Fruit fly (Drosophila melanogaster) whole organism, prepupa: ENCODE results near the gene skd.

ENCODE experiments used
- Blimp-1 ChIP-seq: fragments of 200-800 bp; sonication (Bioruptor generic); optimal IDR thresholded peaks from 3 replicates; lab custom pipeline; 2017; ENCODE audit warnings: missing biosample characterization, missing genetic modification characterization, mild to moderate bottlenecking, moderate library complexity, missing genetic modification reagents
- CG10631 ChIP-seq: fragments of 200-800 bp; sonication (Bioruptor generic); optimal IDR thresholded peaks from 2 replicates; lab custom pipeline; 2016; ENCODE audit warnings: missing biosample characterization, missing genetic modification characterization
- CG10669 ChIP-seq: fragments of 200-800 bp; sonication (Bioruptor generic); optimal IDR thresholded peaks from 3 replicates; lab custom pipeline; 2018; ENCODE audit warnings: missing biosample characterization, mild to moderate bottlenecking, missing genetic modification characterization, moderate library complexity
- CG11294 ChIP-seq: fragments of 200-800 bp; sonication (Bioruptor generic); IDR thresholded peaks from 2 replicates; pipeline ENCODE4 v1.3.6; 2022; ENCODE audit warnings: missing biosample characterization, missing genetic modification characterization
- CG11902 ChIP-seq: fragments of 200-800 bp; sonication (Bioruptor generic); optimal IDR thresholded peaks from 3 replicates; lab custom pipeline; 2016; ENCODE audit warnings: missing biosample characterization, missing genetic modification characterization
- CG1621 ChIP-seq: fragments of 200-800 bp; sonication (Bioruptor generic); optimal IDR thresholded peaks from 3 replicates; lab custom pipeline; 2018; ENCODE audit warnings: missing biosample characterization, mild to moderate bottlenecking, missing genetic modification characterization
- CG3032 ChIP-seq: fragments of 200-800 bp; optimal IDR thresholded peaks from 2 replicates; lab custom pipeline; 2019; ENCODE audit warnings: missing biosample characterization, mild to moderate bottlenecking, missing genetic modification characterization, moderate library complexity
- CG32006 ChIP-seq: fragments of 200-800 bp; sonication (Bioruptor generic); optimal IDR thresholded peaks from 3 replicates; lab custom pipeline; 2017; ENCODE audit warnings: missing biosample characterization, mild to moderate bottlenecking, missing genetic modification characterization
- CG34406 ChIP-seq: fragments of 200-800 bp; sonication (Bioruptor generic); optimal IDR thresholded peaks from 3 replicates; lab custom pipeline; 2016; ENCODE audit warnings: missing biosample characterization, missing genetic modification characterization
- CG4318 ChIP-seq: fragments of 200-800 bp; sonication (Bioruptor generic); optimal IDR thresholded peaks from 3 replicates; lab custom pipeline; 2017; ENCODE audit warnings: missing biosample characterization, mild to moderate bottlenecking, missing genetic modification characterization
- CG6276 ChIP-seq: fragments of 200-800 bp; sonication (Bioruptor generic); optimal IDR thresholded peaks from 2 replicates; lab custom pipeline; 2017; ENCODE audit warnings: missing biosample characterization, mild to moderate bottlenecking, missing genetic modification characterization
- CG6792 ChIP-seq: fragments of 200-800 bp; sonication (Bioruptor generic); optimal IDR thresholded peaks from 3 replicates; lab custom pipeline; 2016; ENCODE audit warnings: missing biosample characterization, missing genetic modification characterization
- CG6808 ChIP-seq: fragments of 200-800 bp; sonication (Bioruptor generic); optimal IDR thresholded peaks from 3 replicates; lab custom pipeline; 2017; ENCODE audit warnings: missing biosample characterization, missing genetic modification characterization, mild to moderate bottlenecking, moderate library complexity, missing genetic modification reagents
- CG6854 ChIP-seq: fragments of 200-800 bp; sonication (Bioruptor generic); optimal IDR thresholded peaks from 2 replicates; lab custom pipeline; 2017; ENCODE audit warnings: missing biosample characterization, mild to moderate bottlenecking, missing genetic modification characterization
- CG7368 ChIP-seq: fragments of 200-800 bp; sonication (Bioruptor generic); optimal IDR thresholded peaks from 3 replicates; lab custom pipeline; 2016; ENCODE audit warnings: missing biosample characterization, missing genetic modification characterization
- CG8119 ChIP-seq: fragments of 200-800 bp; sonication (Bioruptor generic); IDR thresholded peaks from 3 replicates; pipeline ENCODE4 v1.3.6; 2022; ENCODE audit warnings: missing biosample characterization, missing genetic modification characterization
- CG8319 ChIP-seq: fragments of 200-800 bp; sonication (Bioruptor generic); optimal IDR thresholded peaks from 3 replicates; lab custom pipeline; 2016; ENCODE audit warnings: missing biosample characterization, missing genetic modification characterization
- CG8632 ChIP-seq: fragments of 200-800 bp; sonication (Bioruptor generic); optimal IDR thresholded peaks from 3 replicates; lab custom pipeline; 2016; ENCODE audit warnings: missing biosample characterization, missing genetic modification characterization
- CG9139 ChIP-seq: fragments of 200-800 bp; sonication (Bioruptor generic); optimal IDR thresholded peaks from 3 replicates; lab custom pipeline; 2017; ENCODE audit warnings: missing biosample characterization, mild to moderate bottlenecking, missing genetic modification characterization
- Eip78C ChIP-seq: fragments of 200-800 bp; sonication (Bioruptor generic); peaks from one replicate; lab custom pipeline; 2016; ENCODE audit warnings: missing biosample characterization, missing genetic modification characterization
- Eip93F ChIP-seq: fragments of 200-800 bp; sonication (Bioruptor generic); optimal IDR thresholded peaks from 2 replicates; lab custom pipeline; 2016; ENCODE audit warnings: missing biosample characterization, mild to moderate bottlenecking, missing genetic modification characterization
- Ets21C ChIP-seq: fragments of 200-800 bp; sonication (Bioruptor generic); optimal IDR thresholded peaks from 3 replicates; lab custom pipeline; 2016; ENCODE audit warnings: missing biosample characterization, missing genetic modification characterization
- Ets96B ChIP-seq: fragments of 200-800 bp; optimal IDR thresholded peaks from 2 replicates; lab custom pipeline; 2019; ENCODE audit warnings: missing biosample characterization, mild to moderate bottlenecking, missing genetic modification characterization, moderate library complexity
- Hr39 ChIP-seq: fragments of 200-800 bp; sonication (Bioruptor generic); optimal IDR thresholded peaks from 2 replicates; lab custom pipeline; 2016; ENCODE audit warnings: missing biosample characterization, missing genetic modification characterization
- Hr4 ChIP-seq: fragments of 200-800 bp; sonication (Bioruptor generic); optimal IDR thresholded peaks from 3 replicates; lab custom pipeline; 2016; ENCODE audit warnings: missing biosample characterization, missing genetic modification characterization
- Lpt ChIP-seq: fragments of 200-800 bp; sonication (Bioruptor generic); optimal IDR thresholded peaks from 3 replicates; lab custom pipeline; 2016; ENCODE audit warnings: missing biosample characterization, missing genetic modification characterization
- Met ChIP-seq: fragments of 200-800 bp; sonication (Bioruptor generic); optimal IDR thresholded peaks from 3 replicates; lab custom pipeline; 2016; ENCODE audit warnings: missing biosample characterization, missing genetic modification characterization
- OdsH ChIP-seq: fragments of 200-800 bp; sonication (Bioruptor generic); optimal IDR thresholded peaks from 3 replicates; lab custom pipeline; 2016; ENCODE audit warnings: missing biosample characterization, missing genetic modification characterization
- Smox ChIP-seq: fragments of 200-800 bp; sonication (Bioruptor generic); optimal IDR thresholded peaks from 3 replicates; lab custom pipeline; 2016; ENCODE audit warnings: missing biosample characterization, missing genetic modification characterization
- Sox102F ChIP-seq: fragments of 200-800 bp; sonication (Bioruptor generic); optimal IDR thresholded peaks from 2 replicates; lab custom pipeline; 2016; ENCODE audit warnings: missing biosample characterization, mild to moderate bottlenecking, missing genetic modification characterization
- Sox14 ChIP-seq: fragments of 200-800 bp; sonication (Bioruptor generic); optimal IDR thresholded peaks from 3 replicates; lab custom pipeline; 2016; ENCODE audit warnings: missing biosample characterization, missing genetic modification characterization
- Sox15 ChIP-seq: fragments of 200-800 bp; sonication (Bioruptor generic); optimal IDR thresholded peaks from 3 replicates; lab custom pipeline; 2016; ENCODE audit warnings: missing biosample characterization, missing genetic modification characterization
- achi ChIP-seq: fragments of 200-800 bp; sonication (Bioruptor generic); optimal IDR thresholded peaks from 3 replicates; lab custom pipeline; 2016; ENCODE audit warnings: missing biosample characterization, missing genetic modification characterization
- acj6 ChIP-seq: fragments of 200-800 bp; sonication (Bioruptor generic); optimal IDR thresholded peaks from 3 replicates; lab custom pipeline; 2016; ENCODE audit warnings: missing biosample characterization, missing genetic modification characterization
- dac ChIP-seq: fragments of 200-800 bp; sonication (Bioruptor generic); optimal IDR thresholded peaks from 2 replicates; lab custom pipeline; 2017; ENCODE audit warnings: missing biosample characterization, mild to moderate bottlenecking, missing genetic modification characterization
- eg ChIP-seq: fragments of 200-800 bp; sonication (Bioruptor generic); IDR thresholded peaks from 3 replicates; pipeline ENCODE4 v1.3.6; 2022; ENCODE audit warnings: missing biosample characterization, missing genetic modification characterization
- esn ChIP-seq: fragments of 200-800 bp; sonication (Bioruptor generic); optimal IDR thresholded peaks from 2 replicates; lab custom pipeline; 2016; ENCODE audit warnings: missing biosample characterization, mild to moderate bottlenecking, missing genetic modification characterization, moderate library complexity
- fd59A ChIP-seq: fragments of 200-800 bp; sonication (Bioruptor generic); optimal IDR thresholded peaks from 2 replicates; lab custom pipeline; 2017; ENCODE audit warnings: missing biosample characterization, mild to moderate bottlenecking, missing genetic modification characterization, missing genetic modification reagents
- fd85E ChIP-seq: fragments of 200-800 bp; sonication (Bioruptor generic); optimal IDR thresholded peaks from 3 replicates; lab custom pipeline; 2016; ENCODE audit warnings: missing biosample characterization, missing genetic modification characterization
- fkh ChIP-seq: fragments of 200-800 bp; sonication (Bioruptor generic); optimal IDR thresholded peaks from 3 replicates; lab custom pipeline; 2017; ENCODE audit warnings: missing biosample characterization, mild to moderate bottlenecking, missing genetic modification characterization, moderate library complexity
- lz ChIP-seq: fragments of 200-800 bp; sonication (Bioruptor generic); optimal IDR thresholded peaks from 3 replicates; lab custom pipeline; 2016; ENCODE audit warnings: missing biosample characterization, missing genetic modification characterization
- net ChIP-seq: fragments of 200-800 bp; sonication (Bioruptor generic); optimal IDR thresholded peaks from 3 replicates; lab custom pipeline; 2016; ENCODE audit warnings: missing biosample characterization, missing genetic modification characterization
- pdm3 ChIP-seq: fragments of 200-800 bp; sonication (Bioruptor generic); optimal IDR thresholded peaks from 3 replicates; lab custom pipeline; 2016; ENCODE audit warnings: missing biosample characterization, missing genetic modification characterization
- salr ChIP-seq, 2 experiments: fragments of 200-800 bp; sonication (Bioruptor generic); optimal IDR thresholded peaks; 3 replicates each; lab custom pipeline; 2016 to 2018; ENCODE audit warnings: missing biosample characterization in 2 of 2, missing genetic modification characterization in 2 of 2, mild to moderate bottlenecking in 1 of 2
- spab ChIP-seq: fragments of 200-800 bp; sonication (Bioruptor generic); optimal IDR thresholded peaks from 2 replicates; lab custom pipeline; 2017; ENCODE audit warnings: missing biosample characterization, mild to moderate bottlenecking, missing genetic modification characterization, missing genetic modification reagents
- ss ChIP-seq, 2 experiments: fragments of 200-800 bp; sonication (Bioruptor generic); optimal IDR thresholded peaks; 2 replicates in 1 of 2; 3 replicates in 1 of 2; lab custom pipeline; 2017 to 2018; ENCODE audit warnings: mild to moderate bottlenecking in 2 of 2, missing biosample characterization in 2 of 2, missing genetic modification characterization in 2 of 2, moderate library complexity in 1 of 2
- svp ChIP-seq: fragments of 200-800 bp; sonication (Bioruptor generic); peaks from one replicate; lab custom pipeline; 2016; ENCODE audit warnings: missing biosample characterization, missing genetic modification characterization
- topi ChIP-seq: fragments of 200-800 bp; sonication (Bioruptor generic); optimal IDR thresholded peaks from 3 replicates; lab custom pipeline; 2016; ENCODE audit warnings: missing biosample characterization, missing genetic modification characterization
- vri ChIP-seq: fragments of 200-800 bp; sonication (Bioruptor generic); optimal IDR thresholded peaks from 3 replicates; lab custom pipeline; 2016; ENCODE audit warnings: missing biosample characterization, mild to moderate bottlenecking, missing genetic modification characterization

skd gene

dm6 chr3L:20990231-20990630 lies 37.0 kb downstream of the skd start (continued):
- TF ChIP-seq CG3032 (peak; percentile 58), CG34406 (GFP tag; lab: Kevin White, UChicago) (peak; percentile 67), Eip93F (no peak), CG10669 (GFP tag; lab: Kevin White, UChicago) (peak; percentile 62), topi (GFP tag; lab: Kevin White, UChicago) (peak; percentile 52), CG8632 (GFP tag; lab: Kevin White, UChicago) (peak; percentile 72), Met (GFP tag; lab: Kevin White, UChicago) (peak; percentile 49), CG10631 (peak; percentile 49), CG32006 (GFP tag; lab: Kevin White, UChicago) (no peak)

dm6 chr3L:20988862-20989261 lies 38.4 kb downstream of the skd start:
- TF ChIP-seq CG4318 (GFP tag; lab: Kevin White, UChicago): peak; percentile 18
- peak; percentile 54 to 79 for TF ChIP-seq ss (GFP tag; optimal IDR thresholded peaks at IDR 0.05; lab: Kevin White, UChicago)
- TF ChIP-seq CG11902: no peak
- no peak for TF ChIP-seq Eip93F
- peak; percentile 77 for TF ChIP-seq CG1621
- peak; percentile 59 for TF ChIP-seq pdm3 (GFP tag; lab: Kevin White, UChicago)
- no peak for TF ChIP-seq vri (GFP tag; lab: Kevin White, UChicago)
- peak; percentile 65 for TF ChIP-seq Lpt (GFP tag; lab: Kevin White, UChicago)
- no peak for TF ChIP-seq lz (GFP tag; lab: Kevin White, UChicago)
- peak; percentile 9 for TF ChIP-seq topi (GFP tag; lab: Kevin White, UChicago)
- TF ChIP-seq fkh (GFP tag; lab: Kevin White, UChicago): no peak
- no peak for TF ChIP-seq Sox15 (GFP tag; lab: Kevin White, UChicago)
- TF ChIP-seq Smox: no peak
- peak; percentile 66 for TF ChIP-seq acj6 (GFP tag; lab: Kevin White, UChicago)
- no peak for TF ChIP-seq Hr4 (GFP tag; lab: Kevin White, UChicago)
- TF ChIP-seq Sox102F (GFP tag; lab: Kevin White, UChicago): no peak
- TF ChIP-seq eg (GFP tag; lab: Robert Waterston, UW): peak; percentile 54; the same call in 2 of the 3 replicates
- no peak for TF ChIP-seq CG8319 (GFP tag; lab: Kevin White, UChicago)
- peak; percentile 27 for TF ChIP-seq Met (GFP tag; lab: Kevin White, UChicago)
- TF ChIP-seq salr (GFP tag; optimal IDR thresholded peaks at IDR 0.05; lab: Kevin White, UChicago): peak; percentile 60 to 66
- peak; percentile 31 for TF ChIP-seq CG6276 (GFP tag; lab: Kevin White, UChicago)
- TF ChIP-seq esn (GFP tag; lab: Kevin White, UChicago): no peak
- TF ChIP-seq dac: no peak
- TF ChIP-seq CG11294 (GFP tag; lab: Robert Waterston, UW): no peak
- peak; percentile 75 for TF ChIP-seq Sox14 (GFP tag; lab: Kevin White, UChicago)
- TF ChIP-seq CG32006 (GFP tag; lab: Kevin White, UChicago): peak; percentile 57
- no peak for TF ChIP-seq Ets21C (GFP tag; lab: Kevin White, UChicago)
- TF ChIP-seq fd85E (GFP tag; lab: Kevin White, UChicago): no peak
- TF ChIP-seq CG6808 (GFP tag; lab: Kevin White, UChicago): peak; percentile 78
- peak; percentile 45 for TF ChIP-seq CG9139
- TF ChIP-seq CG7368: peak; percentile 41
- no peak for TF ChIP-seq Hr39 (GFP tag; lab: Kevin White, UChicago)
- TF ChIP-seq CG10669 (GFP tag; lab: Kevin White, UChicago): peak; percentile 78
- peak; percentile 25 for TF ChIP-seq CG34406 (GFP tag; lab: Kevin White, UChicago)
- peak; percentile 67 for TF ChIP-seq fd59A (GFP tag; lab: Kevin White, UChicago)
- no peak for TF ChIP-seq svp (GFP tag; lab: Kevin White, UChicago)
- TF ChIP-seq CG3032: peak; percentile 77
- peak; percentile 86 for TF ChIP-seq Ets96B
- TF ChIP-seq CG6854: no peak
- TF ChIP-seq CG6792 (GFP tag; lab: Kevin White, UChicago): peak; percentile 54
- peak; percentile 60 for TF ChIP-seq net (GFP tag; lab: Kevin White, UChicago)
- peak; percentile 75 for TF ChIP-seq spab
- TF ChIP-seq CG8632 (GFP tag; lab: Kevin White, UChicago): peak; percentile 16
- no peak for TF ChIP-seq Blimp-1
- TF ChIP-seq achi (GFP tag; lab: Kevin White, UChicago): peak; percentile 76
- peak; percentile 90 for TF ChIP-seq Eip78C (GFP tag; lab: Kevin White, UChicago)
- peak; percentile 70; the same call in 2 of the 3 replicates for TF ChIP-seq CG8119 (GFP tag; lab: Robert Waterston, UW)
- peak; percentile 58 for TF ChIP-seq OdsH (GFP tag; lab: Kevin White, UChicago)
